Worm (Caenorhabditis elegans): ENCODE results near the gene T25B2.4.
A peak's percentile ranks its signal among the peaks of the same experiment; 100 is the strongest.

T25B2.4 gene

DNA sequence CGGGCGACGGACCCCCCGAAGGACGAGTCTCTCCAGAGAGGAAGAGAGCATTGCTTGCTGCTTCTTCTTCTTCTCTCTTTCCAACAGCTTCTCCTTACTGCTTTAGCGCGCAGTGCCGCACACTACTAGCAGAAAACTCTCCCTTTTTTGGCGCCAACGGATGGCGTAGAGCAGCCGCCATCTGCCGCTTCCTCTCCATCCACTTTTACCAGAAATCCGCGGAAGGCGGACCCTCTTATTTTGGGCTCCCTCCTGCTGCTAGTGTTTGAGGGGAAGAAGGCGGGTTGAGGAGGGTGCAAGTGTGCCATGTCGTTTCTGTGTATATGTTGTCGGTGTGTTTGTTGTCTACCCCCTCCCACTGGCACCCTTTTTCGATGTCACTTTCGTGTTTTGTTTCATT is 43.6 kb upstream of the T25B2.4 start (continued):
- TF ChIP-seq ets-4 (tag; optimal IDR thresholded peaks at IDR 0.05) (no peak), fkh-6 (tag; optimal IDR thresholded peaks at IDR 0.05) (no peak), pros-1 (tag; optimal IDR thresholded peaks at IDR 0.05) (no peak), ceh-2 (tag; optimal IDR thresholded peaks at IDR 0.05) (no peak), sdc-2 (tag; optimal IDR thresholded peaks at IDR 0.05) (peak; percentile 16), hlh-8 (tag; optimal IDR thresholded peaks at IDR 0.05) (peak; percentile 21), ceh-18 (tag; optimal IDR thresholded peaks at IDR 0.05) (peak; percentile 40), gmeb-2 (tag; optimal IDR thresholded peaks at IDR 0.05) (no peak), C08G9.2 (tag; optimal IDR thresholded peaks at IDR 0.05) (peak; percentile 4), ceh-45 (GFP tag; IDR thresholded peaks at IDR 0.05) (no peak), syd-9 (tag; optimal IDR thresholded peaks at IDR 0.05) (peak; percentile 21), hlh-15 (tag; optimal IDR thresholded peaks at IDR 0.05) (no peak), F13H6.1 (tag; optimal IDR thresholded peaks at IDR 0.05) (no peak), fax-1 (tag; optimal IDR thresholded peaks at IDR 0.05) (peak; percentile 10), che-1 (tag; optimal IDR thresholded peaks at IDR 0.05) (peak; percentile 28), tbx-7 (tag; optimal IDR thresholded peaks at IDR 0.05) (no peak)

DNA sequence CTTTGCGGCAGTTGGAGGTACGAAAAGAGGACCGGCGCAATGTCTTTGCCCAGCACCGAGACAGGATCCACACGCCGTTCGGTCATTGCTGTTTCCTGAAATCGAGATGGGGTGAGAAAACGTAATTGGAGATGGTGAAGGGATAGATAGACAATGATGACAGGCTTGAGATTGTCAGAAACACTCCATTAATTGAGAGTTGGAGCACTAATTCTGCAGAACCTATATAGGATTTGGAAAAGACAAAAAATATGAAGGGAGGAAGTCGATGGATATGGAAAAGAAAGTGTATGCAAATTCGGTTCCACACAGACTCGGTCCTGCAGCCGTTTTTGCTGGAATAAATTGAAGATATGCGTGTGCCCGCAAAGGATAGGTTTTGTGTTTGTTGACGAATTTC is 39.8 kb upstream of the T25B2.4 start, which contains the start of gene Y72A10A.1:
TSS of gene Y72A10A.1 (minus strand) at position 101 of the 400 bp plus-strand sequence.
- no peak for TF ChIP-seq odd-2 (tag; optimal IDR thresholded peaks at IDR 0.05)
- TF ChIP-seq ztf-16 (tag; optimal IDR thresholded peaks at IDR 0.05), result no peak
- no peak for TF ChIP-seq pax-1 (tag; optimal IDR thresholded peaks at IDR 0.05)
- TF ChIP-seq ceh-19 (GFP tag; optimal IDR thresholded peaks at IDR 0.05), result no peak
- no peak for TF ChIP-seq Y22D7AL.16 (tag; optimal IDR thresholded peaks at IDR 0.05)
- no peak for TF ChIP-seq che-1 (tag; optimal IDR thresholded peaks at IDR 0.05)
- no peak for TF ChIP-seq ceh-34 (tag; optimal IDR thresholded peaks at IDR 0.05)
- TF ChIP-seq pros-1 (tag; optimal IDR thresholded peaks at IDR 0.05), result no peak
- no peak for TF ChIP-seq ceh-18 (tag; optimal IDR thresholded peaks at IDR 0.05)
- no peak for TF ChIP-seq pat-9 (tag; optimal IDR thresholded peaks at IDR 0.05)
- TF ChIP-seq ceh-14 (tag; optimal IDR thresholded peaks at IDR 0.05), result no peak
- no peak for TF ChIP-seq ceh-2 (tag; optimal IDR thresholded peaks at IDR 0.05)
- no peak for TF ChIP-seq sox-4 (tag; optimal IDR thresholded peaks at IDR 0.05)
- TF ChIP-seq fkh-10 (GFP tag; optimal IDR thresholded peaks at IDR 0.05), result no peak
- TF ChIP-seq hlh-13 (GFP tag; optimal IDR thresholded peaks at IDR 0.05), result no peak
- TF ChIP-seq mec-3 (tag; optimal IDR thresholded peaks at IDR 0.05; ENCODE audit: borderline replicate concordance), result no peak
- TF ChIP-seq syd-9 (tag; optimal IDR thresholded peaks at IDR 0.05), result no peak

ce11 chrX:6145921-6146320 is 32.1 kb upstream of the T25B2.4 start:
- TF ChIP-seq ref-2 (tag; optimal IDR thresholded peaks at IDR 0.05) (no peak), unc-55 (GFP tag; optimal IDR thresholded peaks at IDR 0.05) (peak; percentile 82), ttx-3 (tag; optimal IDR thresholded peaks at IDR 0.05) (no peak)

DNA sequence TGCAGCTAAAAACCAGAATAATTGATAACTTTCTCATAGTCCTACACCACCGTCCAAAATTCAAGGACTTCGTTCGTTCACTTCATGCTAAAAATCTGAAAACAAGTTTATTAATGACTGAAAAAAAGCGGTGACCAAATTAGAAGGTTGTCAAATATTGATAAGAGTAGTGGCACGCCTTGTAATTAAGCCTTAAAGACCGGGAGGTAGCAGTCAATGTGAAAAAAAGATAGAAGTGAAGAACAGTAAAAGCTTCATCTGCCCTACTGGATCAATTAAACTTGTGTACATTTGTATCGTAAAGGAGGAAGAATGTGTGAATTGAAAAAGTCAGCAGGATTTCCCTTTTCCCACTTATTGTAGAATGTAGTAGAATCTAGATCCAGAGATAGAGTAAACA is 27.6 kb upstream of the T25B2.4 start, which contains the start of gene tag-275:
TSS of gene tag-275 (minus strand) at position 101 of the 400 bp plus-strand sequence.
- TF ChIP-seq unc-55 (GFP tag; optimal IDR thresholded peaks at IDR 0.05), result no peak
- no peak for TF ChIP-seq odd-2 (tag; optimal IDR thresholded peaks at IDR 0.05)
- TF ChIP-seq ref-2 (tag; optimal IDR thresholded peaks at IDR 0.05), result no peak
- no peak for TF ChIP-seq pat-9 (tag; optimal IDR thresholded peaks at IDR 0.05)
- no peak for TF ChIP-seq unc-42 (tag; optimal IDR thresholded peaks at IDR 0.05)
- TF ChIP-seq ceh-22 (tag; optimal IDR thresholded peaks at IDR 0.05), result no peak

DNA sequence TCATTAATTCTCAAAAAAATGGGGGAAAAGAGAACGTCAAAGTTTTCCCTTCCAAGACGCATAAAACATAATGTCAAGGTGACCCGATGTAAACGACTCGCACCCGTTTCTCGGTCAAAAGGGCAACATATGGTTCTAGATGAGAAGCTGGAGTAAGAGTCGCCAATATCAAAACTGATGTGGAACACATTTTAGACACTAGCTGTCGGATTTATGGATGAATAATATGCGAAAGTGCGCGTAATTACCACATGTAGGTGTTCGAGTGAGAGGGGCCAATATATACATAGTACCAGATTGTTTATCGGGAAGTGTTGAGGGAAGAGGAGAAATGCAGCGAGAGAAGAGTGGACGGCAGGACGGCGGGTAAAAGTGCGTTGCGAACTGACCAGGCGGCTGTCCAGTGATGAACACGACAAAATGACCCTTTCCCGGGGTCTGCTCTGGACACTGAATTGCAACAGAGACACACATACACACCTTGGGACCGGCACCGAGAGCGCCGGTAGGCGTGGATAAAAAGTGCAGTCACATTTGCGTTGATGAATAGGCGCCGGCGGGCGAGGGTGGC is 27.0 kb upstream of the T25B2.4 start:
- peak; percentile 43 for TF ChIP-seq ref-2 (tag; optimal IDR thresholded peaks at IDR 0.05)
- TF ChIP-seq hlh-30 (tag; optimal IDR thresholded peaks at IDR 0.05; ENCODE audit: insufficient read depth), result no peak
- TF ChIP-seq sdc-2 (tag; optimal IDR thresholded peaks at IDR 0.05), result peak; percentile 4
- peak; percentile 30 for TF ChIP-seq ceh-19 (GFP tag; optimal IDR thresholded peaks at IDR 0.05)
- peak; percentile 21 for TF ChIP-seq C38D4.7 (GFP tag; optimal IDR thresholded peaks at IDR 0.05)
- peak; percentile 62 for TF ChIP-seq hlh-6 (tag; optimal IDR thresholded peaks at IDR 0.05)
- no peak for TF ChIP-seq pag-3 (tag; optimal IDR thresholded peaks at IDR 0.05; ENCODE audit: borderline replicate concordance)
- TF ChIP-seq unc-55 (GFP tag; optimal IDR thresholded peaks at IDR 0.05), result peak; percentile 37
- TF ChIP-seq ceh-31 (tag; optimal IDR thresholded peaks at IDR 0.05), result peak; percentile 58
- TF ChIP-seq syd-9 (tag; optimal IDR thresholded peaks at IDR 0.05), result no peak
- peak; percentile 41 for TF ChIP-seq rnt-1 (tag; optimal IDR thresholded peaks at IDR 0.05)
- no peak for TF ChIP-seq ztf-16 (tag; optimal IDR thresholded peaks at IDR 0.05)
- TF ChIP-seq nfya-1 (tag; optimal IDR thresholded peaks at IDR 0.05), result peak; percentile 15
- TF ChIP-seq dve-1 (tag; optimal IDR thresholded peaks at IDR 0.05), result no peak
- peak; percentile 72 for TF ChIP-seq hlh-8 (tag; optimal IDR thresholded peaks at IDR 0.05)
- peak; percentile 47 for TF ChIP-seq tbx-2 (tag; optimal IDR thresholded peaks at IDR 0.05)
- no peak for TF ChIP-seq nhr-11 (tag; optimal IDR thresholded peaks at IDR 0.05)
- no peak for TF ChIP-seq ceh-24 (tag; optimal IDR thresholded peaks at IDR 0.05)
